Worm (Caenorhabditis elegans) whole organism, L2 larva: ENCODE measurements around the gene oac-42.

Source experiments
- R02D3.7 ChIP-seq: fragments of 150-350 bp; optimal IDR thresholded peaks from 2 replicates; lab custom pipeline; 2014; ENCODE audit warnings: missing biosample characterization, missing genetic modification characterization
- Y55F3AM.14 ChIP-seq: fragments of 200-800 bp; sonication (Bioruptor generic); optimal IDR thresholded peaks from 2 replicates; lab custom pipeline; 2018; ENCODE audit warnings: mild to moderate bottlenecking, missing genetic modification characterization, missing compliant biosample characterization
- ZK546.5 ChIP-seq: sonication (generic microtip); optimal IDR thresholded peaks from 2 replicates; lab custom pipeline; 2017; ENCODE audit warnings: missing biosample characterization, missing genetic modification characterization
- alr-1 ChIP-seq: fragments of 150-350 bp; optimal IDR thresholded peaks from 2 replicates; lab custom pipeline; 2014; ENCODE audit warnings: missing biosample characterization, missing genetic modification characterization
- aly-2 ChIP-seq: fragments of 150-350 bp; optimal IDR thresholded peaks from 2 replicates; lab custom pipeline; 2014; ENCODE audit warnings: missing biosample characterization, missing genetic modification characterization
- ama-1 ChIP-seq: fragments of 150-350 bp; optimal IDR thresholded peaks from 2 replicates; lab custom pipeline; 2018; ENCODE audit warnings: inconsistent platforms
- blmp-1 ChIP-seq: sonication (generic microtip); optimal IDR thresholded peaks from 2 replicates; lab custom pipeline; 2017; ENCODE audit warnings: missing genetic modification characterization, mild to moderate bottlenecking, missing compliant biosample characterization, antibody characterized with exemption, moderate library complexity; ENCODE audit not compliant: insufficient read depth
- ceh-16 ChIP-seq: fragments of 150-350 bp; optimal IDR thresholded peaks from 2 replicates; lab custom pipeline; 2014; ENCODE audit warnings: missing biosample characterization, missing genetic modification characterization
- crh-2 ChIP-seq: sonication (generic microtip); optimal IDR thresholded peaks from 2 replicates; lab custom pipeline; 2017; ENCODE audit warnings: missing biosample characterization, missing genetic modification characterization
- dmd-4 ChIP-seq: sonication (generic microtip); optimal IDR thresholded peaks from 2 replicates; lab custom pipeline; 2017; ENCODE audit warnings: missing biosample characterization, missing genetic modification characterization
- egl-27 ChIP-seq: sonication (generic microtip); optimal IDR thresholded peaks from 3 replicates; lab custom pipeline; 2017; ENCODE audit warnings: missing biosample characterization, missing genetic modification reagents, missing genetic modification characterization
- elt-1 ChIP-seq: fragments of 150-350 bp; optimal IDR thresholded peaks from 2 replicates; lab custom pipeline; 2014; ENCODE audit warnings: missing biosample characterization, missing genetic modification characterization
- elt-3 ChIP-seq: sonication (generic microtip); optimal IDR thresholded peaks from 2 replicates; lab custom pipeline; 2017; ENCODE audit warnings: missing biosample characterization, missing genetic modification characterization
- fos-1 ChIP-seq: fragments of 150-350 bp; optimal IDR thresholded peaks from 2 replicates; lab custom pipeline; 2014; ENCODE audit warnings: missing biosample characterization, missing genetic modification characterization
- gmeb-1 ChIP-seq: fragments of 150-350 bp; optimal IDR thresholded peaks from 2 replicates; lab custom pipeline; 2014; ENCODE audit warnings: missing biosample characterization, missing genetic modification characterization
- lin-13 ChIP-seq: fragments of 150-350 bp; optimal IDR thresholded peaks from 2 replicates; lab custom pipeline; 2014; ENCODE audit warnings: missing biosample characterization, missing genetic modification reagents, missing genetic modification characterization
- lin-39 ChIP-seq: fragments of 150-350 bp; optimal IDR thresholded peaks from 2 replicates; lab custom pipeline; 2014; ENCODE audit warnings: missing biosample characterization, missing genetic modification reagents, missing genetic modification characterization
- lsy-2 ChIP-seq, 2 experiments: fragments of 150-350 bp in 1 of 2; sonication (generic microtip) in 1 of 2; optimal IDR thresholded peaks; 2 replicates each; lab custom pipeline; 2014 to 2017; ENCODE audit warnings: missing biosample characterization in 2 of 2, missing genetic modification characterization in 2 of 2
- mab-5 ChIP-seq: fragments of 150-350 bp; optimal IDR thresholded peaks from 2 replicates; lab custom pipeline; 2014; ENCODE audit warnings: missing biosample characterization, missing genetic modification characterization
- mbf-1 ChIP-seq: sonication (generic microtip); optimal IDR thresholded peaks from 2 replicates; lab custom pipeline; 2017; ENCODE audit warnings: missing biosample characterization, missing genetic modification characterization
- nhr-10 ChIP-seq: sonication (generic microtip); optimal IDR thresholded peaks from 2 replicates; lab custom pipeline; 2017; ENCODE audit warnings: missing biosample characterization, missing genetic modification characterization
- nhr-11 ChIP-seq: fragments of 150-350 bp; optimal IDR thresholded peaks from 2 replicates; lab custom pipeline; 2014; ENCODE audit warnings: missing biosample characterization, missing genetic modification characterization
- nhr-129 ChIP-seq: fragments of 150-350 bp; optimal IDR thresholded peaks from 2 replicates; lab custom pipeline; 2014; ENCODE audit warnings: missing biosample characterization, missing genetic modification characterization
- nhr-23 ChIP-seq: fragments of 150-350 bp; optimal IDR thresholded peaks from 2 replicates; lab custom pipeline; 2014; ENCODE audit warnings: missing biosample characterization, missing genetic modification reagents, missing genetic modification characterization
- nhr-237 ChIP-seq: fragments of 150-350 bp; optimal IDR thresholded peaks from 2 replicates; lab custom pipeline; 2014; ENCODE audit warnings: missing biosample characterization, missing genetic modification characterization
- nhr-25 ChIP-seq: fragments of 150-350 bp; sonication (generic microtip); optimal IDR thresholded peaks from 3 replicates; lab custom pipeline; 2014; ENCODE audit warnings: missing biosample characterization, missing genetic modification characterization
- nhr-6 ChIP-seq: fragments of 150-350 bp; optimal IDR thresholded peaks from 2 replicates; lab custom pipeline; 2014; ENCODE audit warnings: missing biosample characterization, missing genetic modification characterization
- nhr-77 ChIP-seq: fragments of 150-350 bp; optimal IDR thresholded peaks from 2 replicates; lab custom pipeline; 2014; ENCODE audit warnings: missing biosample characterization, missing genetic modification characterization
- sem-4 ChIP-seq: fragments of 150-350 bp; optimal IDR thresholded peaks from 2 replicates; lab custom pipeline; 2014; ENCODE audit warnings: missing biosample characterization, missing genetic modification reagents, missing genetic modification characterization
- skn-1 ChIP-seq: sonication (generic microtip); optimal IDR thresholded peaks from 2 replicates; lab custom pipeline; 2017; ENCODE audit warnings: missing biosample characterization, missing genetic modification characterization
- sma-3 ChIP-seq: sonication (generic microtip); optimal IDR thresholded peaks from 2 replicates; lab custom pipeline; 2016; ENCODE audit warnings: missing genetic modification reagents, missing genetic modification characterization, missing compliant biosample characterization
- unc-39 ChIP-seq: fragments of 150-350 bp; optimal IDR thresholded peaks from 2 replicates; lab custom pipeline; 2014; ENCODE audit warnings: missing biosample characterization, missing genetic modification characterization
- unc-55 ChIP-seq: fragments of 150-350 bp; sonication (generic microtip); optimal IDR thresholded peaks from 3 replicates; lab custom pipeline; 2014; ENCODE audit warnings: missing biosample characterization, missing genetic modification reagents, missing genetic modification characterization
- zag-1 ChIP-seq: fragments of 150-350 bp; optimal IDR thresholded peaks from 2 replicates; lab custom pipeline; 2014; ENCODE audit warnings: missing biosample characterization, missing genetic modification characterization
- ztf-1 ChIP-seq: fragments of 200-800 bp; sonication (Bioruptor generic); conservative IDR thresholded peaks from 2 replicates; pipeline ENCODE4 v1.3.6; 2022; ENCODE audit warnings: missing genetic modification characterization, missing compliant biosample characterization
- ztf-11 ChIP-seq: sonication (generic microtip); optimal IDR thresholded peaks from 2 replicates; lab custom pipeline; 2017; ENCODE audit warnings: missing biosample characterization, missing genetic modification characterization
- ztf-4 ChIP-seq: fragments of 150-350 bp; optimal IDR thresholded peaks from 2 replicates; lab custom pipeline; 2014; ENCODE audit warnings: missing biosample characterization, missing genetic modification characterization

The oac-42 gene

ce11 chrV:15924307-15924706 lies 39.7 kb upstream of the oac-42 start, which contains the start of gene nhr-108:
Gene nhr-108, minus strand, starts transcription at chrV:15924472.
- TF ChIP-seq sma-3 (GFP tag; lab: Kevin White, UChicago) (no peak), mab-5 (tag; lab: Kevin White, UChicago) (no peak), aly-2 (tag; lab: Kevin White, UChicago) (no peak), ztf-11 (tag; lab: Kevin White, UChicago) (no peak), nhr-23 (tag; lab: Kevin White, UChicago) (no peak), ama-1 (lab: Kevin White, UChicago) (no peak), nhr-11 (no peak), lin-13 (GFP tag; lab: Kevin White, UChicago) (no peak), ztf-1 (GFP tag; lab: Robert Waterston, UW) (no peak), ceh-16 (no peak)
- TF ChIP-seq, all 48 proteins: peak for 0

- TF ChIP-seq Y55F3AM.14 (GFP tag; lab: Kevin White, UChicago) (no peak), nhr-77 (tag; lab: Kevin White, UChicago) (no peak), ZK546.5 (tag; lab: Kevin White, UChicago) (no peak), ztf-1 (GFP tag; lab: Robert Waterston, UW) (no peak), ztf-4 (tag; lab: Kevin White, UChicago) (no peak), nhr-129 (tag; lab: Kevin White, UChicago) (no peak), unc-55 (GFP tag; lab: Kevin White, UChicago) (no peak), mab-5 (tag; lab: Kevin White, UChicago) (no peak), lsy-2 (tag; optimal IDR thresholded peaks at IDR 0.05; lab: Kevin White, UChicago) (no peak), crh-2 (tag; lab: Kevin White, UChicago) (no peak), nhr-10 (tag; lab: Kevin White, UChicago) (no peak), dmd-4 (tag; lab: Kevin White, UChicago) (no peak), blmp-1 (tag; lab: Kevin White, UChicago) (no peak), nhr-23 (tag; lab: Kevin White, UChicago) (no peak), fos-1 (tag; lab: Kevin White, UChicago) (no peak)
Observed at ce11 chrV:15922979-15923378, 38.4 kb upstream of the oac-42 start, which contains the start of gene F35E8.13. Gene F35E8.13, plus strand, starts transcription at chrV:15923279.

ce11 chrV:15921102-15921501 lies 36.5 kb upstream of the oac-42 start, which contains the start of gene cdr-1:
Gene cdr-1, plus strand, starts transcription at chrV:15921309.
- TF ChIP-seq nhr-10 (tag; lab: Kevin White, UChicago) (no peak), gmeb-1 (no peak), nhr-11 (no peak), crh-2 (tag; lab: Kevin White, UChicago) (no peak), dmd-4 (tag; lab: Kevin White, UChicago) (no peak), skn-1 (tag; lab: Kevin White, UChicago) (no peak), sem-4 (no peak), zag-1 (no peak), egl-27 (no peak), ztf-11 (tag; lab: Kevin White, UChicago) (no peak), nhr-25 (tag; lab: Kevin White, UChicago) (no peak)

ce11 chrV:15920273-15920672 lies 35.7 kb upstream of the oac-42 start, which contains the start of gene F35E8.10:
Gene F35E8.10, minus strand, starts transcription at chrV:15920373.
- TF ChIP-seq mbf-1 (tag; lab: Kevin White, UChicago): no peak
- no peak for TF ChIP-seq R02D3.7 (tag; lab: Kevin White, UChicago)
- no peak for TF ChIP-seq unc-39 (tag; lab: Kevin White, UChicago)
- no peak for TF ChIP-seq sem-4
- no peak for TF ChIP-seq blmp-1 (tag; lab: Kevin White, UChicago)
- no peak for TF ChIP-seq elt-1
- TF ChIP-seq crh-2 (tag; lab: Kevin White, UChicago): no peak
- no peak for TF ChIP-seq aly-2 (tag; lab: Kevin White, UChicago)
- TF ChIP-seq sma-3 (GFP tag; lab: Kevin White, UChicago): no peak
- TF ChIP-seq nhr-77 (tag; lab: Kevin White, UChicago): no peak
- no peak for TF ChIP-seq ceh-16
- no peak for TF ChIP-seq alr-1 (tag; lab: Kevin White, UChicago)

- no peak for TF ChIP-seq nhr-11
- no peak for TF ChIP-seq skn-1 (tag; lab: Kevin White, UChicago)
- no peak for TF ChIP-seq R02D3.7 (tag; lab: Kevin White, UChicago)
- no peak for TF ChIP-seq lin-13 (GFP tag; lab: Kevin White, UChicago)
- TF ChIP-seq nhr-6 (tag; lab: Kevin White, UChicago): no peak
- TF ChIP-seq blmp-1 (tag; lab: Kevin White, UChicago): no peak
- no peak for TF ChIP-seq nhr-129 (tag; lab: Kevin White, UChicago)
- TF ChIP-seq nhr-25 (tag; lab: Kevin White, UChicago): no peak
- no peak for TF ChIP-seq elt-3
- TF ChIP-seq alr-1 (tag; lab: Kevin White, UChicago): no peak
- TF ChIP-seq lin-39 (tag; lab: Kevin White, UChicago): no peak
- TF ChIP-seq gmeb-1: no peak
- no peak for TF ChIP-seq ZK546.5 (tag; lab: Kevin White, UChicago)
- TF ChIP-seq nhr-237: no peak
Observed at ce11 chrV:15917458-15917857, 32.9 kb upstream of the oac-42 start, which contains the start of gene F35E8.9. Gene F35E8.9, minus strand, starts transcription at chrV:15917558.
